Fruit fly (Drosophila melanogaster): ENCODE results near the gene CG5880.

The CG5880 gene

dm6 chr3R:27135692-27136641 is 19.4 kb downstream of the CG5880 start (continued):
- peak; percentile 43 for TF ChIP-seq HmgZ (tag; optimal IDR thresholded peaks at IDR 0.05)
- no peak for TF ChIP-seq pb (GFP tag; optimal IDR thresholded peaks at IDR 0.05)
- TF ChIP-seq CG10565 (GFP tag; optimal IDR thresholded peaks at IDR 0.05): peak; percentile 22
- TF ChIP-seq CG14965 (GFP tag; optimal IDR thresholded peaks at IDR 0.05; ENCODE audit: borderline replicate concordance): peak; percentile 63
- no peak for TF ChIP-seq trem (tag; optimal IDR thresholded peaks at IDR 0.05)
- TF ChIP-seq Lpt (GFP tag; optimal IDR thresholded peaks at IDR 0.05): no peak
- peak; percentile 77 for TF ChIP-seq CG8089 (GFP tag; optimal IDR thresholded peaks at IDR 0.05)
- TF ChIP-seq tll (GFP tag; optimal IDR thresholded peaks at IDR 0.05): peak in 1 of 2 experiments; percentile 42
- TF ChIP-seq nerfin-1 (tag; optimal IDR thresholded peaks at IDR 0.05): peak; percentile 56
- TF ChIP-seq E2f2 (GFP tag; IDR thresholded peaks at IDR 0.05): peak; percentile 43; the same call in 1 of the 2 replicates
- TF ChIP-seq CG5180 (GFP tag; optimal IDR thresholded peaks at IDR 0.05): peak; percentile 69
- TF ChIP-seq Pdp1 (GFP tag; optimal IDR thresholded peaks at IDR 0.05): peak; percentile 41 to 85
- TF ChIP-seq ranshi (GFP tag; IDR thresholded peaks at IDR 0.05): peak; percentile 45; the same call in 1 of the 2 replicates
- peak; percentile 83 for TF ChIP-seq CG3407 (GFP tag; optimal IDR thresholded peaks at IDR 0.05)
- peak; percentile 67 for TF ChIP-seq CG8281 (tag; optimal IDR thresholded peaks at IDR 0.05)
- TF ChIP-seq phol (tag; optimal IDR thresholded peaks at IDR 0.05): peak; percentile 5
- peak; percentile 54 for TF ChIP-seq CG17385 (GFP tag; optimal IDR thresholded peaks at IDR 0.05)
- TF ChIP-seq jumu (GFP tag; optimal IDR thresholded peaks at IDR 0.05): peak; percentile 27
- peak; percentile 78 for TF ChIP-seq CG12744 (GFP tag; optimal IDR thresholded peaks at IDR 0.05)
- TF ChIP-seq zen2 (GFP tag; IDR thresholded peaks at IDR 0.05; ENCODE audit: partially characterized antibody): no peak
- TF ChIP-seq CG6791 (GFP tag; IDR thresholded peaks at IDR 0.05; ENCODE audit: partially characterized antibody): no peak
- peak; percentile 52 for TF ChIP-seq CG13424 (tag; optimal IDR thresholded peaks at IDR 0.05)
- no peak for TF ChIP-seq luna (GFP tag; optimal IDR thresholded peaks at IDR 0.05)

dm6 chr3R:27137914-27138323 is 21.4 kb downstream of the CG5880 start:
- TF ChIP-seq sima (GFP tag; optimal IDR thresholded peaks at IDR 0.05) (no peak), sd (tag; optimal IDR thresholded peaks at IDR 0.05) (no peak), luna (GFP tag; optimal IDR thresholded peaks at IDR 0.05) (no peak), ind (GFP tag; optimal IDR thresholded peaks at IDR 0.05) (no peak), phol (tag; optimal IDR thresholded peaks at IDR 0.05) (no peak), Hsf (GFP tag; optimal IDR thresholded peaks at IDR 0.05) (no peak), cad (GFP tag; optimal IDR thresholded peaks at IDR 0.05) (no peak), danr (GFP tag; IDR thresholded peaks at IDR 0.05) (no peak), tup (GFP tag; optimal IDR thresholded peaks at IDR 0.05) (no peak), TFAM (GFP tag; optimal IDR thresholded peaks at IDR 0.05) (peak; percentile 10), wek (GFP tag; optimal IDR thresholded peaks at IDR 0.05) (peak; percentile 53), CG12236 (GFP tag; optimal IDR thresholded peaks at IDR 0.05) (peak; percentile 52), psq (GFP tag; optimal IDR thresholded peaks at IDR 0.05) (no peak), Elba2 (GFP tag; optimal IDR thresholded peaks at IDR 0.05) (no peak), maf-S (GFP tag; optimal IDR thresholded peaks at IDR 0.05) (no peak), chm (GFP tag; IDR thresholded peaks at IDR 0.05) (no peak), sob (GFP tag; IDR thresholded peaks at IDR 0.05) (no peak), cwo (GFP tag; optimal IDR thresholded peaks at IDR 0.05) (peak; percentile 2), Max (GFP tag; optimal IDR thresholded peaks at IDR 0.05) (no peak), tll (GFP tag; optimal IDR thresholded peaks at IDR 0.05) (no peak), CG9932 (GFP tag; IDR thresholded peaks at IDR 0.05) (no peak), gcm2 (GFP tag; optimal IDR thresholded peaks at IDR 0.05) (no peak), gsb (GFP tag; IDR thresholded peaks at IDR 0.05) (no peak), Poxn (GFP tag; IDR thresholded peaks at IDR 0.05) (no peak), Dek (tag; optimal IDR thresholded peaks at IDR 0.05) (no peak), CG10366 (GFP tag; IDR thresholded peaks at IDR 0.05) (no peak), Antp (GFP tag; optimal IDR thresholded peaks at IDR 0.05) (peak; percentile 3), C15 (GFP tag; IDR thresholded peaks at IDR 0.05) (no peak), Rfx (GFP tag; IDR thresholded peaks at IDR 0.05) (no peak)

Data from whole organism, embryonic.